Fruit fly (Drosophila melanogaster): ENCODE data around the gene Flad2.

Flad2 gene

dm6 chr2L:13373435-13374242, 38.7 kb upstream of the Flad2 start, which contains the start of the genes Bdp1 and CG6565:
Gene Bdp1, minus strand, starts transcription at chr2L:13373890.
Gene CG6565, plus strand, starts transcription at chr2L:13374019.
- TF ChIP-seq CG5204 (GFP tag; optimal IDR thresholded peaks at IDR 0.05), result peak; percentile 98
- peak; percentile 99 for TF ChIP-seq toe (GFP tag; optimal IDR thresholded peaks at IDR 0.05)
- TF ChIP-seq kay (GFP tag; ENCODE audit: borderline replicate concordance), result no peak
- peak; percentile 97 for TF ChIP-seq Clk (GFP tag; optimal IDR thresholded peaks at IDR 0.05)
- peak; percentile 94 for TF ChIP-seq pad (GFP tag; optimal IDR thresholded peaks at IDR 0.05)
- TF ChIP-seq ovo (GFP tag; optimal IDR thresholded peaks at IDR 0.05), result peak; percentile 97
- TF ChIP-seq Mnt (GFP tag; optimal IDR thresholded peaks at IDR 0.05), result peak; percentile 97
- TF ChIP-seq CG7045 (GFP tag; optimal IDR thresholded peaks at IDR 0.05), result peak; percentile 95
- TF ChIP-seq CG12768 (GFP tag; optimal IDR thresholded peaks at IDR 0.05), result peak; percentile 98
- TF ChIP-seq Hr96 (GFP tag; optimal IDR thresholded peaks at IDR 0.05), result peak; percentile 99
- peak; percentile 98 for TF ChIP-seq CG11617 (GFP tag; optimal IDR thresholded peaks at IDR 0.05)
- TF ChIP-seq cic (GFP tag; optimal IDR thresholded peaks at IDR 0.05), result peak; percentile 69
- no peak for TF ChIP-seq cnc (optimal IDR thresholded peaks at IDR 0.05)
- TF ChIP-seq CG7101 (tag; optimal IDR thresholded peaks at IDR 0.05), result peak; percentile 97
- TF ChIP-seq tj (GFP tag; optimal IDR thresholded peaks at IDR 0.05), result peak; percentile 88
- peak; percentile 96 for TF ChIP-seq bab1 (GFP tag; optimal IDR thresholded peaks at IDR 0.05)
- TF ChIP-seq CG1620 (GFP tag; optimal IDR thresholded peaks at IDR 0.05), result peak; percentile 99
- peak; percentile 99 for TF ChIP-seq Crg-1 (GFP tag; optimal IDR thresholded peaks at IDR 0.05)
- peak; percentile 90 for TF ChIP-seq CG14711 (tag; optimal IDR thresholded peaks at IDR 0.05)
- TF ChIP-seq CG33017 (tag; optimal IDR thresholded peaks at IDR 0.05), result peak; percentile 93

- TF ChIP-seq CG7045 (GFP tag; optimal IDR thresholded peaks at IDR 0.05) (no peak), CG33017 (tag; optimal IDR thresholded peaks at IDR 0.05) (no peak), pad (GFP tag; optimal IDR thresholded peaks at IDR 0.05) (no peak), ovo (GFP tag; optimal IDR thresholded peaks at IDR 0.05) (no peak), CG14711 (tag; optimal IDR thresholded peaks at IDR 0.05) (no peak), Crg-1 (GFP tag; optimal IDR thresholded peaks at IDR 0.05) (no peak), CG11617 (GFP tag; optimal IDR thresholded peaks at IDR 0.05) (no peak), cic (GFP tag; optimal IDR thresholded peaks at IDR 0.05) (peak; percentile 71)
Observed at dm6 chr2L:13376086-13376485, 36.2 kb upstream of the Flad2 start.

dm6 chr2L:13378488-13378964, 33.8 kb upstream of the Flad2 start, which contains the start of the genes CG9302 and beta'COP:
Gene CG9302, minus strand, starts transcription at chr2L:13378538.
Gene beta'COP, plus strand, starts transcription at chr2L:13378902.
- TF ChIP-seq Clk (GFP tag; optimal IDR thresholded peaks at IDR 0.05) (peak; percentile 69), ovo (GFP tag; optimal IDR thresholded peaks at IDR 0.05) (peak; percentile 74), toe (GFP tag; optimal IDR thresholded peaks at IDR 0.05) (no peak), Hr96 (GFP tag; optimal IDR thresholded peaks at IDR 0.05) (no peak), CG11617 (GFP tag; optimal IDR thresholded peaks at IDR 0.05) (peak; percentile 89), CG14711 (tag; optimal IDR thresholded peaks at IDR 0.05) (peak; percentile 97), cnc (optimal IDR thresholded peaks at IDR 0.05) (no peak), pad (GFP tag; optimal IDR thresholded peaks at IDR 0.05) (peak; percentile 70), cic (GFP tag; optimal IDR thresholded peaks at IDR 0.05) (peak; percentile 35), CG12768 (GFP tag; optimal IDR thresholded peaks at IDR 0.05) (peak; percentile 80), CG33017 (tag; optimal IDR thresholded peaks at IDR 0.05) (peak; percentile 70), Crg-1 (GFP tag; optimal IDR thresholded peaks at IDR 0.05) (peak; percentile 49), kay (GFP tag; ENCODE audit: borderline replicate concordance) (no peak), CG7045 (GFP tag; optimal IDR thresholded peaks at IDR 0.05) (peak; percentile 72), Mnt (GFP tag; optimal IDR thresholded peaks at IDR 0.05) (peak; percentile 69), tj (GFP tag; optimal IDR thresholded peaks at IDR 0.05) (peak; percentile 64), bab1 (GFP tag; optimal IDR thresholded peaks at IDR 0.05) (peak; percentile 83), CG5204 (GFP tag; optimal IDR thresholded peaks at IDR 0.05) (no peak), CG7101 (tag; optimal IDR thresholded peaks at IDR 0.05) (peak; percentile 78), CG1620 (GFP tag; optimal IDR thresholded peaks at IDR 0.05) (peak; percentile 82)

DNA sequence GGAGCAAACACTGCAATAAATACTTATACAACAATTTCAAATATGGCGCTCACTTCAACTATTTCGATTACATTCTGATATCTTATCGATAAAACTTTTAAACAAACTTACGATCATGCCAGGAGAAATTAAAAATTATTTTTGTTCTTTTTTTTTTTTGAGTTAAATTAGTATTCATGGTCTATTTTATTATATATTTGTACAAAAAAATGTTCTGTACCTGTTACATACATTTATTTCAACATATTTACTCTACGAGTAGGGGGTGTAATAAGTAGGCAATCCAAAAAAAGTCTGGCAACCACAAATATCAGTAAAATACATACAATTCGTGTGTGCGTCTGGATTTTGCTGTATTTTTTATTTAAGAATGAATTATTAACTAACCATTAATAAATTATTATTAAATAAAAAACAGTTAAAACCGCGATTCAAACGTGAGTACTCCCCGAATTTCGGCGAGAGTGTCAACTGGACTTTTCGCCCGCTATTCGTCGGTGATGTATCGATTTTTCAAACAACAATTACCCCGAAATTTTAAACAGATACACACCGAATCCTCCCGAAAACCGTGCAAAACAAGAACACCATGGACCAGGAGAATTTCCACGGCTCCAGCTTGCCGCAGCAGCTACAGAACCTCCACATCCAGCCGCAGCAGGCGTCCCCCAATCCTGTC, 29.8 kb upstream of the Flad2 start, which contains the start of gene loqs:
loqs (plus strand) TSS at position 302 of the 679 bp plus-strand sequence.
- TF ChIP-seq cnc (optimal IDR thresholded peaks at IDR 0.05) (no peak), CG1620 (GFP tag; optimal IDR thresholded peaks at IDR 0.05) (peak; percentile 60), bab1 (GFP tag; optimal IDR thresholded peaks at IDR 0.05) (peak; percentile 64), CG7101 (tag; optimal IDR thresholded peaks at IDR 0.05) (peak; percentile 49), CG7045 (GFP tag; optimal IDR thresholded peaks at IDR 0.05) (no peak), CG14711 (tag; optimal IDR thresholded peaks at IDR 0.05) (peak; percentile 56)

dm6 chr2L:13387255-13387654, 25.1 kb upstream of the Flad2 start, which contains the start of the genes Ing5 and CG7099:
Gene Ing5, minus strand, starts transcription at chr2L:13387312.
Gene CG7099, plus strand, starts transcription at chr2L:13387571.
- TF ChIP-seq CG14711 (tag; optimal IDR thresholded peaks at IDR 0.05), result peak; percentile 97
- peak; percentile 93 for TF ChIP-seq CG33017 (tag; optimal IDR thresholded peaks at IDR 0.05)
- peak; percentile 92 for TF ChIP-seq Mnt (GFP tag; optimal IDR thresholded peaks at IDR 0.05)
- TF ChIP-seq tj (GFP tag; optimal IDR thresholded peaks at IDR 0.05), result peak; percentile 87
- TF ChIP-seq bab1 (GFP tag; optimal IDR thresholded peaks at IDR 0.05), result peak; percentile 99
- TF ChIP-seq CG7045 (GFP tag; optimal IDR thresholded peaks at IDR 0.05), result peak; percentile 94
- TF ChIP-seq Clk (GFP tag; optimal IDR thresholded peaks at IDR 0.05), result peak; percentile 91
- TF ChIP-seq Crg-1 (GFP tag; optimal IDR thresholded peaks at IDR 0.05), result peak; percentile 94
- peak; percentile 71 for TF ChIP-seq cic (GFP tag; optimal IDR thresholded peaks at IDR 0.05)
- peak; percentile 96 for TF ChIP-seq CG11617 (GFP tag; optimal IDR thresholded peaks at IDR 0.05)
- TF ChIP-seq CG1620 (GFP tag; optimal IDR thresholded peaks at IDR 0.05), result peak; percentile 97
- TF ChIP-seq toe (GFP tag; optimal IDR thresholded peaks at IDR 0.05), result peak; percentile 98
- peak; percentile 94 for TF ChIP-seq CG12768 (GFP tag; optimal IDR thresholded peaks at IDR 0.05)
- TF ChIP-seq CG7101 (tag; optimal IDR thresholded peaks at IDR 0.05), result peak; percentile 96
- TF ChIP-seq cnc (optimal IDR thresholded peaks at IDR 0.05), result no peak
- TF ChIP-seq CG5204 (GFP tag; optimal IDR thresholded peaks at IDR 0.05), result no peak
- TF ChIP-seq Hr96 (GFP tag; optimal IDR thresholded peaks at IDR 0.05), result peak; percentile 89
- TF ChIP-seq kay (GFP tag; ENCODE audit: borderline replicate concordance), result peak; percentile 98
- TF ChIP-seq ovo (GFP tag; optimal IDR thresholded peaks at IDR 0.05), result peak; percentile 92
- peak; percentile 86 for TF ChIP-seq pad (GFP tag; optimal IDR thresholded peaks at IDR 0.05)
